Fruit fly (Drosophila melanogaster) S2 (cell line): ENCODE data around the gene CG4101.

ENCODE experiments used
- CG8478 ChIP-seq: fragments of >200 bp; optimal IDR thresholded peaks from 2 replicates; lab custom pipeline; 2018
- CTCF ChIP-seq, 2 experiments: fragments of >200 bp; optimal IDR thresholded peaks; 2 replicates each; lab custom pipeline; 2018

The CG4101 gene

DNA sequence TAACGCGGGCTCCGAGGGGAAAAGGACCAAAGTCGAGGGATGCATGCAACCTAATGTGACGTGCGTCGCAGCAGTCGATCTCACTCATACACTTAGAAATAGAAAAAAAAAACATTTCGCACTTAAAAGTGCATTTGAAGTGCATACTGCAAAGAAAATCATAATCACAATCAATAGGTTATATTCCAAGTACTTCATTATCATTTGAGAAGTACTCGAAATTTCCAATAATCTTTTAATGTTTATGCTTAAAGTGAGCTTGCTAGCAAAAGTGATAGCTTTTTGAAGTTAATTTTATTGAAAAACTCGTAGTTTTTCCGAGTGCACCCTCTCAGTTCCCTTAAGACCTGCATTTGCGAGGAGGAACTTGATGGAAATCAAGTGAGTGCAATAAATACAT, 22.2 kb downstream of the CG4101 start:
- TF ChIP-seq CTCF (optimal IDR thresholded peaks at IDR 0.05; lab: Kevin White, UChicago) (no peak), CG8478 (no peak)

DNA sequence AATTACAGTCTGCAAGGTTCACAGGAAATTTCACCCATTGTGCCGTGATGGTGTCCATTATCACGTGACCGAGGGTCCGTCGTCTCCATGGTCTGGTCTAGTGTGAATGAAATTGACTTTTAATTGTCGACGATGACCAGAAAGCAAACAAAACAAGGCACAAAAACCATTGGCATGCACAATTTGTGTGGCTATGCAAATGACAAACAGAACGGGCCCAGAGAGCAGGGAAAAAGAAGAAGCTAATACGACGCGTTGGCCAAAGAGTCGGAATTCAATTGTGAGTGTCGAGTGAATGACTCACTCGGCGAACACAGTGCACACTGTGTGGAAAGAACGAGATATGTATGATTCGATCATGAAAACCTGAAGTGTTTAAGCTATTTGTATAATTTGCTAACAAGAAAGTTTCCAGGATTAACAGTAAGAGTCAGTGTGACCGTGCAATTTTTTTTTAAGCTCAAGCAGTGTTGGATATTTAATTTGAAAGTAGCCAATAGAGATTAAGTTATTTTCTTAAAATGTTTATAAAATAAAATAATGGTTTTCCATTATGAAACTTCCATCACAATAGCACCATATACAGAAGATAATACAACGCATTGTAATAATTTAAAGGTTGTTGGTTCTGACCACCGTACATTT, 23.4 kb downstream of the CG4101 start:
- TF ChIP-seq CTCF (optimal IDR thresholded peaks at IDR 0.05; lab: Kevin White, UChicago) (no peak), CG8478 (no peak)

DNA sequence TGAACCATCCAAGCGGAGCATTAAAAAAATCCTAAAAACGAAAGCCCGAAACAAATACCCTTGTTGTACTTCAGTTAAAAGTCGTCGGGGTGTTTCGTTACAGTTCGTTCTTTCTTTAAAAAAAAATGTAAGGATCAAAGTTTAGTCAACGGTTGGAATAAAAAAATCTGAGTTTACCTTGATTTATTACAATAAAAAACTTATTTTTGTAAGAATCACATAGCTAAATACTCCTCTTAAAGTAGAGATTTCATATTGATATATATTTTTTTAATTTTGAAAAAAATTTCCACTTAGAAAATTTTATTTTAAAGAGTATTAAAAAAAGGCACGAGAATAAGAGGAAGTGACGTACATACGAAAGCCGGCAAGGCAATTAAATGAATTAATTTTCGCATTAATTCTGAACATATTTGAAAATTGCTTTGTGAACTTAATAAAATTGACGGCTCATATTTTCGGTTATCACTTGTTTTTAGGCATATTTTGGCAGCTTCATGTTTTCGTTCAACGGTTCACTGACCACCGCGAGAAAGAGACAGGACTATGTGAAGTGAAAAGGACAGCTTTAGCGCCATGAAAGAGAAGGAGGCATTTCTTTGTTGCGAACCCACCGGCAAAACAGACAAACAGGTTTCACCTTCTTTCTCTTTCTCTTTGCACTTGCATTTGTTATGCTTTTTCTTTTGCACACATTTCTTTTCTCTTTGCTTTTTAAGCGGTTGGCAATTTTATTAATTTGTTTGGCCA, 26.5 kb downstream of the CG4101 start:
- TF ChIP-seq CTCF (optimal IDR thresholded peaks at IDR 0.05; lab: Kevin White, UChicago): no peak
- TF ChIP-seq CG8478: no peak

DNA sequence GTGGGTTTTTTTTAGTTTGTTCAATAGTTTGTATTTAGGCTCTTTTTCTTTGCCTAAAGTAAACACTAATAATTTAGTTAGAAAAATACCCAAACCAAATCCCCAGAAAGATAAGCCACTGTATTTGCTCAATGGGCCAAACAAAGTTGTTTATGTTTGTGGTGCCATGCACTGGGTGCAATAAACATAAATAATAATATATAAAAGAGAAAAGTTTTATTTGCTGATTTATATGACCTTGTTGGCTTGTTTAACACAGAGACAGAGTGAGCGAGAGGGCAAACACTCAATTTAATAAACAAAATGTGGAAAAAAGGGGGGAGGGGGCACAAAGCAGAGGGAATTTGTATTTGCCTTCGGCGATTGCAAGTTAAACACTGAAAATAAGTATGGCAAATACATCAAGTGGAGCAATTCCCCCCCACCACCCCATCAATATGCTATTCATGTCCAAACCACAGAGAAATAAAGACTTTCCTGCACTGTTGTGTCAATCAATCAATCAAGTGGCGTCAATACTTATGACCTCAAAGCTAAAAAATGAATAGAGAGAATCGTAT, 28.3 kb downstream of the CG4101 start:
- no peak for TF ChIP-seq CG8478
- no peak for TF ChIP-seq CTCF (optimal IDR thresholded peaks at IDR 0.05; lab: Kevin White, UChicago)

DNA sequence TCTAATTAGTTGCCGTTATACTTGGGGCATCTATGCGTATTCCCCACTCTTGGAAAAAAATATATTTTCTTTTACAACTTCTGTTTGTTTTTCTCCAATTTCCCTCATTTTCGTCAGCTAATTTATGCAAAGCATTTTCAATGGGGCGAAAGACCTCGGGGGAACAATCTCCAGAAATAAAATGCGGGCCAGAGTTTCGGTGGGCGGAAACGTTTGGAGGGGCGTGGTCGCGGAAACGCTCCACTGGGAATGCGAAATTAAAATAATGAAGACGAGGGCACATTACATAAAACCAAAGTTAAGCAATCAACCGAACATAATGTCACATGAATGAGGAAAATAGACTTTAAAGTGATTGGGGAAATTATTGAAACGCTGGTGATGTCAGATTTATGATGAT, 28.8 kb downstream of the CG4101 start:
- no peak for TF ChIP-seq CTCF (optimal IDR thresholded peaks at IDR 0.05; lab: Kevin White, UChicago)
- TF ChIP-seq CG8478: no peak

DNA sequence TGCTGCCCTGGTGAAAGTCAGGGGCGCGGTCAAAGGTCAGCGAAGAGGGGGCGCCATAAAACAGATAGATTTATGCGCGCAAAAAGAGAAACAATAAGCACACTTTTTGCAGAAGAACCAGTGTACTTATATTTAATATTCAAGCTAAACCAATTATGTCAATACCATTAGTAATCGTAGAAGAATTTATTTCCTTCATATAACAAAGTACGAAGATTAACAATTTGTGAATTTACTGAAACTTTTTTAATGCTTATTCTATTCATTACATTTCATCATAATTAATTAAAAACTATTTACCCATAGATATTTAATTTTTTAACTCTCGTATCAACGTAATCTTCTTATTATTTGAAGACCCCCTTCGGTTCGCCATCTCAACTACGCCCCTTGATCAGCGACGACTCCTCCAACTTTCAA, 29.8 kb downstream of the CG4101 start:
- TF ChIP-seq CG8478: no peak
- TF ChIP-seq CTCF (optimal IDR thresholded peaks at IDR 0.05; lab: Kevin White, UChicago): no peak

DNA sequence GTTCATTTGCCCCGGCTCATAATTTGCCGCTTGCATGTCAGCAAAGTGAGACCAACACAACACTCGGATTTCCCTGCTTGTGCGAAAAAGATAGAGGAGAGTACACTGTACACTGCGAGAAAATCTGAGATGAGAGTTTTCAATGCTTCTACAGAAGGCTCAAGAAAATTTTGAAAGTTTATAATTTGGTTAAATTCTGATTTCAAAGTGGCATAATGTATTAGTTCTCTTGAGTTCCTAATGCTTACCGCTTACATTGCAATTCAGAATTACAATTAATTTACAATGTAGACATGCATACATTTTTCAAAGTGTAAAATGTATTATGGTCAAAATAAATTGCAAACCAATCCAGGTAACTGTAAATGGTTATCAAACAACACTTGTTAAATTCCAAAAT, 30.7 kb downstream of the CG4101 start:
- TF ChIP-seq CTCF (optimal IDR thresholded peaks at IDR 0.05; lab: Kevin White, UChicago): no peak
- TF ChIP-seq CG8478: no peak

DNA sequence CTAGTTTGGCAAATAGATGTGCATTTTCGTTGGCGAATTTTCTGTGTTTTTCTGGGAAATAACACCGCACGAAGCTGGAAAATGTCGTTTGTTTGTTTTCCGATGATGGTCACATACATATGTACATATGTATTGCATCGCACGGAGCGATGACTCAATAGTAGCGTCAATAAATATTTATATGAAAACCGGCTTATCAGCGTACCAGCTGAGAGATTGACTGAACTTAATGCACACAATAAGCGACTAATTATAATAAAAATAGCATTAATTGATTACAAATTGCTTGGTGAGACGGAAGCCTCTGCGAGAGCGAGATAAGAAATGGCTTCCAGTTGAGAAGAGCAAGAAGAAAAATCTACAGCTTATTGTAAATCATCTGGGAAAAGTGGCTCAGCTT, 32.2 kb downstream of the CG4101 start:
- TF ChIP-seq CG8478 (no peak), CTCF (optimal IDR thresholded peaks at IDR 0.05; lab: Kevin White, UChicago) (no peak)

DNA sequence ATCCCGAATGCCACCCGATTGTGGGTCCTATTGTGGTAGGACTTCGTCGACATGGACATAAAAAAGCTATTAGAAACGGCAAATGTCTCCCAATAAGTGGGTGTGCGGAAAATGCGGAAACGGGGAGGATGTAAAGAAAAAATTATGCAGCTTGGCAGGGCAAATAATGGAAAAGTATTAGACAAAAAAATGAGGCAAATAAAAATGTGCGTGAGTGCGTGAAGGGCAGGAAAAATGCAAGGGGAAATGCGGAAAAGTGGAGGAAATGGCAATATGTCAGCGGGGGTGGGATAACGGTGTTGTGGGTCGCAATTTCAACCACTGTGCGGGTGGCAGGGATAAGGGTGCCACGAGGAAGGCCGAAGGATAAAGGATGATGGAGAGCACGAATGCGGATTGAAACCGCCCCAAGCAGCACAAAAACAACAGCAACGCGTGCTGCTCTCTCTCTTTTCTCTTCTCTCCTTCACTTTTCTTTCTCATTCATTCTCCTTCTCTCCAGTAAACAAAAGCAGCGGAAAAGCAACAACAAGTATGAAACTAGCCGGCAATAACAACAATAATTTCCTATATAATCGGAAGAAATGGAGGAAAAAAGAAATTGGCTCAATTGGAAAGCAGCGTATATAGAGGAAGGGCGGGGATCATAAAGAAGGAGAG, 33.2 kb downstream of the CG4101 start:
- TF ChIP-seq CTCF (optimal IDR thresholded peaks at IDR 0.05; lab: Kevin White, UChicago) (no peak), CG8478 (no peak)

DNA sequence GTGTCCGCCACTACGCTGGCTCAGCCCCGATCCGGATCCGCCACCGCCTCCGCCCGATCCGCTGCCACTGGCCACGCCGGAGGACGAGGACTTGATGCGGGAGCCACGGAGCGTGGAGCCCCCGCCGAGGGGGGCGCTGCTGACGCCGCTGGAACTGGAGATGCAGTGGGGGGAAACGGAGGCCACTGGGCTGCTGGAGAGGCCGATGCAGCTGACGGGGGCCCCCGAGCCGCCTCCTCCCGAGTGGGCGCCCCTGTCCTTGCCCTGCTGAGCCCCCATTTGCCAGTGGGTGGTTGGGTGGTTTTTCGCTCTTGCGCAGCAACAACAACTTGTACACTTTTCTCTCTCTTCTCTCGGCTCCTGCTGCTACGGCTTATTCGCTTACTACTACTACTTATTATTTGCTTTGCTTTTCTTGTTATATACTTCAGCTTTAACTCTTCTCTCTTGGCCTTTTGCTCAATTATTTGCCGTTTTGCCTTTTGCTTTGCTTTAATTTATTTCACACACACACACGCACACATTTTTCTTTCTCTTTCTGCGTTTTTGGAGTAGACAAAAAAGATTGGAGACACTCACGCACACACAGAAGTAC, 34.7 kb downstream of the CG4101 start:
- TF ChIP-seq CG8478: no peak

DNA sequence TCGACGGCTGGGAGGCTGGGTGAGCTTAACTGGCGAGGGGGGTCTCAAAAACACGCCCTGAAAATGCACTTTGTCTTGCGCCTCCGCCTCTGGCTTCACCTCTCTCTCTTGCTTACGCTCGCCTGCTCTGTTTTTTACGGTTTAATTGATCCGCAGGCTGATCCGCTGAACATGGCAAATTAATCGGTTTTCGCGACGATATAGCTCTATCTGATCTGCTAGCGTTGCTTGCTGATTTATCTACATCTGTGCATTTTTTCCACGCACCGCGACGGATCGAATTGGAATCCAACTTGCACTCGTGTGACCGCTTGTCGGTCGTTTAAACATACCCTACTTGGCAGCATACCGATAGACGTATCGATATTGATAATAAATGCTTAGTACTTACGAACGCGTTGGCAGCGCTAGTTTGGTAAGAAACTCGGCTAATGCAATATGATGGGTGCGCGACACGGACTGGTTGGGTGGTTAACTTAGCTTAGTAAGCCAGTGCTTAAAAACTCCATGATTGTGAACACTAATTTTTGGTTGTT, 35.4 kb downstream of the CG4101 start, which contains the start of gene Abl:
Abl (minus strand) TSS at position 305 of the 536 bp plus-strand sequence.
- TF ChIP-seq CTCF (optimal IDR thresholded peaks at IDR 0.05; lab: Kevin White, UChicago) (peak; percentile 76 to 78), CG8478 (no peak)

DNA sequence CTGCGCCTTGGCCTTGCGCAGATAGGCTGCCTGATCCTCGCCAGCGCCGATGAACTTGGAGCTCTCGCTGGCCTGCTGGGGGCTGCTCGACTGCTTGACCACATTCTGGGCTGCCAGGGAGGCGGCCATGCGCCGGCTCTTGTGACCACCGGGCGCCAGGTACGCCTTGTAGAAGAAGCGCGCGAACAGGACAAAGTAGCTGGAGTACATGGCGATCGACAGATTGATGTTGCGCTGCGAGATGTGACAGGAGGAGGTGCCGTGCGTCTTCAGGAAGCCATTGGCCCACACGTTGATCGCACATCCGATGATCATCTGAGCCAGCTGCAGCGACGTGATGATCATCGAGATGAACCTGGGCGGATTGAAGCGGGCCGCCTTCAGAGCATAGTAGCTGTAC, 37.8 kb downstream of the CG4101 start:
- TF ChIP-seq CTCF (optimal IDR thresholded peaks at IDR 0.05; lab: Kevin White, UChicago) (no peak), CG8478 (no peak)

DNA sequence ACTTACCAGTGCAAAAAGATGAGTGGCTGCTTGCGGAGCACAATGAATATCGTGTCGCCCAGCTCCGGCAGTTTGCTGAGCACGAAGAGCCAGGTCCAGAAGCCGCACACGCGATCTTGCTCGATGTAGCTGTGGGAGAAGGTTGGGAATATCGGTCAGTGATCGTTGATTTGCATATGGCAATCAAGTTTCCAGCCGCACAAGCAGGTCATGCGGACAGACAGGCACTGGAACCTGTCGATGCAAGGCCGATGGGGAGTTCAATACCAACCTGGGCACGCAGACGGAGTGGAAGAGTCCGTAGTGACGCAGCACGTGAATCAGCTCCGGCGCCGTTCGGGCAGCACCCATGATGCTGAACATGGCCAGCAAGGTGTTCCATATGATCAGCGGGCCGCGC, 38.8 kb downstream of the CG4101 start:
- TF ChIP-seq CG8478 (no peak), CTCF (optimal IDR thresholded peaks at IDR 0.05; lab: Kevin White, UChicago) (no peak)

DNA sequence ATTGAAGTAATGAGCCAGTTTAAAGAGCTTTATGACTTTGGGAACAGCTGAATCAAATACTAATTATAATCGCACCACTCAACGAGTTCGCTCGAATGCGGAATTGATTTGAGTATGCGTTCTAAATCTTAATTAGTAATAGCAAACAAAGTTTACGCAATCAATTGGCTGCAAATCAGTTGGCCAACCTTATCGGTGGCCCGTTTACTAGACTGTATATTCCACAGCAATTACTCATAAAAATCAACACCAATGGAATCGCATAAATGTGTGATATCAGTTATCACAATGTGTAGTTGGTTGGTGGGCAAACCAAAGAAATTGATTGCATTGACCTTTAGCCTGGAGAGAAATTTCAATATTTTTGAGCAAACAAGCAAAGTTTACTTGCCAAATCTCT, 40.2 kb downstream of the CG4101 start:
- TF ChIP-seq CG8478 (no peak), CTCF (optimal IDR thresholded peaks at IDR 0.05; lab: Kevin White, UChicago) (no peak)

DNA sequence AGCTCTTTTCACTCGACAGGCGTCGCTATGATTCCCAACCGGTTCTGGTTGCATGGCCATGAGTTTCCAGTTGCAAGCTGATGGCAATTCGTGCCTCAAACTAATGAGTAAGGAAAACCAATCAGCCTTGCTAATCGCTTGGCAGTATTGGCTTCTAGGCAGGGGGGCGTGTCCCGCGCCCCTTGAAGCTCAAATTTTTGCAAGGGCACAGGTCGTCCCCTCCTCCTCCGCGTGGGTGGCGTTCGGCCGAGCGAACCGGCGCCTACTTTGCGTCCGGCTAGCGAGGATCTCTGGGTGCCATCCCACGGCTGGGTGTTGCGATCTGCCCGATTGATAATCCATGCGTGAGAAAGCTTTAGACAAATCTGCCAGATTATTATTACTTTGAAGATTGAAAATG, 41.4 kb downstream of the CG4101 start:
- TF ChIP-seq CG8478: no peak
- TF ChIP-seq CTCF (optimal IDR thresholded peaks at IDR 0.05; lab: Kevin White, UChicago): no peak
